Fruit fly (Drosophila melanogaster) whole organism, embryonic: ENCODE results near the gene CG5265.

ENCODE experiments used
- Awh ChIP-seq: fragments of 200-800 bp; sonication (Bioruptor generic); IDR thresholded peaks from 2 replicates; pipeline ENCODE4, ENCODE4 v1.3.6; 2022; ENCODE audit warnings: missing biosample characterization, missing genetic modification characterization
- CG10209 ChIP-seq: fragments of 200-800 bp; sonication (Bioruptor generic); optimal IDR thresholded peaks from 3 replicates; lab custom pipeline; 2017; ENCODE audit warnings: missing biosample characterization, mild to moderate bottlenecking, missing genetic modification characterization, missing genetic modification reagents
- CG11723 ChIP-seq: fragments of 200-800 bp; sonication (Bioruptor generic); optimal IDR thresholded peaks from 2 replicates; lab custom pipeline; 2017; ENCODE audit warnings: missing biosample characterization, mild to moderate bottlenecking, missing genetic modification characterization
- CG12155 ChIP-seq: fragments of 200-800 bp; sonication (Bioruptor generic); optimal IDR thresholded peaks from 3 replicates; lab custom pipeline; 2016; ENCODE audit warnings: missing biosample characterization, missing genetic modification characterization
- CG13296 ChIP-seq: fragments of 200-800 bp; sonication (Bioruptor generic); optimal IDR thresholded peaks from 3 replicates; lab custom pipeline; 2018; ENCODE audit warnings: missing biosample characterization, mild to moderate bottlenecking, missing genetic modification characterization
- CG13894 ChIP-seq: fragments of 200-800 bp; sonication (Bioruptor generic); optimal IDR thresholded peaks from 3 replicates; lab custom pipeline; 2018; ENCODE audit warnings: missing biosample characterization, mild to moderate bottlenecking, missing genetic modification characterization, moderate library complexity
- CG14441 ChIP-seq: fragments of 200-800 bp; sonication (Bioruptor generic); IDR thresholded peaks from 2 replicates; pipeline ENCODE4 v1.3.6; 2022; ENCODE audit warnings: missing biosample characterization, missing genetic modification characterization
- CG14860 ChIP-seq: fragments of 200-800 bp; sonication (Bioruptor generic); IDR thresholded peaks from 3 replicates; pipeline ENCODE4 v1.3.6; 2022; ENCODE audit warnings: missing biosample characterization, missing genetic modification characterization; ENCODE audit not compliant: partially characterized antibody
- CG15696 ChIP-seq: fragments of 200-800 bp; sonication (Bioruptor generic); optimal IDR thresholded peaks from 2 replicates; lab custom pipeline; 2019; ENCODE audit warnings: missing biosample characterization, mild to moderate bottlenecking, missing genetic modification characterization, moderate library complexity
- CG1602 ChIP-seq: fragments of 200-800 bp; sonication (Bioruptor generic); optimal IDR thresholded peaks from 3 replicates; lab custom pipeline; 2016; ENCODE audit warnings: missing biosample characterization, missing genetic modification characterization
- CG17829 ChIP-seq: fragments of 200-800 bp; optimal IDR thresholded peaks from 2 replicates; lab custom pipeline; 2019; ENCODE audit warnings: missing biosample characterization, mild to moderate bottlenecking, missing genetic modification characterization, moderate library complexity
- CG18262 ChIP-seq: fragments of 200-800 bp; optimal IDR thresholded peaks from 3 replicates; lab custom pipeline; 2019; ENCODE audit warnings: missing biosample characterization, mild to moderate bottlenecking, missing genetic modification characterization, moderate library complexity
- CG1832 ChIP-seq: fragments of 200-800 bp; sonication (Bioruptor generic); optimal IDR thresholded peaks from 2 replicates; lab custom pipeline; 2017; ENCODE audit warnings: missing biosample characterization, mild to moderate bottlenecking, missing genetic modification characterization, inconsistent platforms
- CG18619 ChIP-seq: fragments of 200-800 bp; sonication (Bioruptor generic); optimal IDR thresholded peaks from 3 replicates; lab custom pipeline; 2017; ENCODE audit warnings: missing biosample characterization, mild to moderate bottlenecking, missing genetic modification characterization
- CG2889 ChIP-seq: fragments of 200-800 bp; sonication (Bioruptor generic); IDR thresholded peaks from 3 replicates; pipeline ENCODE4 v1.3.6; 2022; ENCODE audit warnings: missing biosample characterization, missing genetic modification characterization
- CG33557 ChIP-seq: fragments of 200-800 bp; sonication (Bioruptor generic); optimal IDR thresholded peaks from 2 replicates; lab custom pipeline; 2019; ENCODE audit warnings: missing biosample characterization, mild to moderate bottlenecking, missing genetic modification characterization, moderate library complexity
- CG34224 ChIP-seq: fragments of 200-800 bp; sonication (Bioruptor generic); IDR thresholded peaks from 3 replicates; pipeline ENCODE4 v1.3.6; 2022; ENCODE audit warnings: missing biosample characterization, missing genetic modification characterization; ENCODE audit not compliant: partially characterized antibody
- CG34376 ChIP-seq: fragments of 200-800 bp; sonication (Bioruptor generic); optimal IDR thresholded peaks from 2 replicates; lab custom pipeline; 2018; ENCODE audit warnings: missing biosample characterization, mild to moderate bottlenecking, missing genetic modification characterization
- CG4360 ChIP-seq: fragments of 200-800 bp; sonication (Bioruptor generic); IDR thresholded peaks from 2 replicates; pipeline ENCODE4 v1.3.6; 2022; ENCODE audit warnings: missing biosample characterization, missing genetic modification characterization
- CG5245 ChIP-seq: fragments of 200-800 bp; sonication (Bioruptor generic); optimal IDR thresholded peaks from 3 replicates; lab custom pipeline; 2016; ENCODE audit warnings: missing biosample characterization, missing genetic modification characterization
- CG6654 ChIP-seq: fragments of 200-800 bp; sonication (Bioruptor generic); optimal IDR thresholded peaks from 2 replicates; lab custom pipeline; 2017; ENCODE audit warnings: missing biosample characterization, mild to moderate bottlenecking, missing genetic modification characterization
- CG6765 ChIP-seq: fragments of 200-800 bp; sonication (Bioruptor generic); optimal IDR thresholded peaks from 3 replicates; lab custom pipeline; 2017; ENCODE audit warnings: missing biosample characterization, mild to moderate bottlenecking, missing genetic modification characterization
- CG8281 ChIP-seq: fragments of 200-800 bp; sonication (Bioruptor generic); optimal IDR thresholded peaks from 2 replicates; lab custom pipeline; 2018; ENCODE audit warnings: missing biosample characterization, mild to moderate bottlenecking, missing genetic modification characterization, moderate library complexity
- CG9727 ChIP-seq: fragments of 200-800 bp; sonication (Bioruptor generic); optimal IDR thresholded peaks from 3 replicates; lab custom pipeline; 2017; ENCODE audit warnings: missing biosample characterization, mild to moderate bottlenecking, missing genetic modification characterization
- CrebB ChIP-seq: fragments of 200-800 bp; sonication (Bioruptor generic); optimal IDR thresholded peaks from 3 replicates; lab custom pipeline; 2018; ENCODE audit warnings: missing biosample characterization, mild to moderate bottlenecking, missing genetic modification characterization
- D ChIP-seq, 2 experiments: fragments of 200-800 bp in 1 of 2; fragments of >200 bp in 1 of 2; sonication (Bioruptor generic) in 1 of 2; optimal IDR thresholded peaks; 2 replicates in 1 of 2; 3 replicates in 1 of 2; lab custom pipeline; 2017; ENCODE audit warnings: mild to moderate bottlenecking in 1 of 2, missing biosample characterization in 1 of 2, missing genetic modification characterization in 1 of 2, missing genetic modification reagents in 1 of 2
- Doc2 ChIP-seq: fragments of 200-800 bp; sonication (Bioruptor generic); IDR thresholded peaks from 2 replicates; pipeline ENCODE4 v1.3.6; 2022; ENCODE audit warnings: missing biosample characterization, missing genetic modification characterization
- E2f1 ChIP-seq: fragments of 200-800 bp; sonication (Bioruptor generic); IDR thresholded peaks from 2 replicates; pipeline ENCODE4 v1.3.6; 2022; ENCODE audit warnings: missing biosample characterization, missing genetic modification characterization
- Eip74EF ChIP-seq, 2 experiments: fragments of 200-800 bp in 1 of 2; fragments of >200 bp in 1 of 2; sonication (Bioruptor generic) in 1 of 2; optimal IDR thresholded peaks; 2 replicates each; lab custom pipeline; 2017 to 2019; ENCODE audit warnings: missing biosample characterization in 2 of 2, missing genetic modification characterization in 2 of 2, mild to moderate bottlenecking in 1 of 2, moderate library complexity in 1 of 2
- Hr78 ChIP-seq, 2 experiments: fragments of 200-800 bp in 1 of 2; fragments of >200 bp in 1 of 2; sonication (Bioruptor generic) in 1 of 2; optimal IDR thresholded peaks; 2 replicates each; lab custom pipeline; 2017 to 2019; ENCODE audit warnings: missing biosample characterization in 2 of 2, missing genetic modification characterization in 2 of 2, mild to moderate bottlenecking in 1 of 2, moderate library complexity in 1 of 2
- MESR4 ChIP-seq: fragments of 200-800 bp; sonication (Bioruptor generic); optimal IDR thresholded peaks from 2 replicates; lab custom pipeline; 2018; ENCODE audit warnings: missing biosample characterization, mild to moderate bottlenecking, missing genetic modification characterization, moderate library complexity
- ash1 ChIP-seq: fragments of 200-800 bp; sonication (Bioruptor generic); optimal IDR thresholded peaks from 2 replicates; lab custom pipeline; 2018; ENCODE audit warnings: missing biosample characterization, mild to moderate bottlenecking, missing genetic modification characterization
- caup ChIP-seq: fragments of 200-800 bp; sonication (Bioruptor generic); optimal IDR thresholded peaks from 3 replicates; lab custom pipeline; 2017; ENCODE audit warnings: missing biosample characterization, mild to moderate bottlenecking, missing genetic modification characterization, moderate library complexity; ENCODE audit not compliant: severe bottlenecking
- danr ChIP-seq: fragments of 200-800 bp; sonication (Bioruptor generic); IDR thresholded peaks from 2 replicates; pipeline ENCODE4 v1.3.6; 2022; ENCODE audit warnings: missing biosample characterization, missing genetic modification characterization
- en ChIP-seq: fragments of 200-800 bp; sonication (Bioruptor generic); optimal IDR thresholded peaks from 2 replicates; lab custom pipeline; 2016; ENCODE audit warnings: missing biosample characterization, missing genetic modification characterization
- esg ChIP-seq: fragments of 200-800 bp; sonication (Bioruptor generic); conservative IDR thresholded peaks from 2 replicates; pipeline ENCODE4 v1.3.6; 2022; ENCODE audit warnings: missing biosample characterization, missing genetic modification characterization
- gcm ChIP-seq: fragments of 200-800 bp; sonication (Bioruptor generic); optimal IDR thresholded peaks from 2 replicates; lab custom pipeline; 2019; ENCODE audit warnings: missing biosample characterization, mild to moderate bottlenecking, missing genetic modification characterization, moderate library complexity
- ind ChIP-seq: fragments of 200-800 bp; sonication (Bioruptor generic); optimal IDR thresholded peaks from 3 replicates; lab custom pipeline; 2016; ENCODE audit warnings: missing biosample characterization, missing genetic modification characterization
- mld ChIP-seq: fragments of 200-800 bp; sonication (Bioruptor generic); IDR thresholded peaks from 3 replicates; pipeline ENCODE4 v1.3.6; 2022; ENCODE audit warnings: missing biosample characterization, missing genetic modification characterization; ENCODE audit not compliant: partially characterized antibody
- pros ChIP-seq: fragments of 200-800 bp; sonication (Bioruptor generic); optimal IDR thresholded peaks from 3 replicates; lab custom pipeline; 2019; ENCODE audit warnings: missing biosample characterization, mild to moderate bottlenecking, missing genetic modification characterization, moderate library complexity
- seq ChIP-seq: fragments of 200-800 bp; sonication (Bioruptor generic); IDR thresholded peaks from 2 replicates; pipeline ENCODE4 v1.3.6; 2022; ENCODE audit warnings: missing biosample characterization, missing genetic modification characterization
- sima ChIP-seq: fragments of 200-800 bp; sonication (Bioruptor generic); optimal IDR thresholded peaks from 2 replicates; lab custom pipeline; 2016; ENCODE audit warnings: missing biosample characterization, missing genetic modification characterization
- sqz ChIP-seq: fragments of 200-800 bp; sonication (Bioruptor generic); optimal IDR thresholded peaks from 3 replicates; lab custom pipeline; 2018; ENCODE audit warnings: missing biosample characterization, mild to moderate bottlenecking, missing genetic modification characterization
- stwl ChIP-seq: fragments of 200-800 bp; sonication (Bioruptor generic); optimal IDR thresholded peaks from 3 replicates; lab custom pipeline; 2018; ENCODE audit warnings: missing biosample characterization, mild to moderate bottlenecking, missing genetic modification characterization, moderate library complexity
- tgo ChIP-seq: fragments of 200-800 bp; sonication (Bioruptor generic); IDR thresholded peaks from 3 replicates; pipeline ENCODE4 v1.3.6; 2022; ENCODE audit warnings: missing biosample characterization, missing genetic modification characterization
- trem ChIP-seq: fragments of 200-800 bp; optimal IDR thresholded peaks from 3 replicates; lab custom pipeline; 2019; ENCODE audit warnings: missing biosample characterization, mild to moderate bottlenecking, missing genetic modification characterization, moderate library complexity
- unc-4 ChIP-seq: fragments of 200-800 bp; sonication (Bioruptor generic); IDR thresholded peaks from 2 replicates; pipeline ENCODE4 v1.3.6; 2022; ENCODE audit warnings: missing biosample characterization, missing genetic modification characterization; ENCODE audit not compliant: partially characterized antibody
- vvl ChIP-seq: fragments of 200-800 bp; sonication (Bioruptor generic); IDR thresholded peaks from 2 replicates; pipeline ENCODE4 v1.3.6; 2022; ENCODE audit warnings: missing biosample characterization, missing genetic modification characterization
- wdn ChIP-seq: fragments of 200-800 bp; sonication (Bioruptor generic); IDR thresholded peaks from 2 replicates; pipeline ENCODE4 v1.3.6; 2022; ENCODE audit warnings: missing biosample characterization, missing genetic modification characterization

Gene CG5265

DNA sequence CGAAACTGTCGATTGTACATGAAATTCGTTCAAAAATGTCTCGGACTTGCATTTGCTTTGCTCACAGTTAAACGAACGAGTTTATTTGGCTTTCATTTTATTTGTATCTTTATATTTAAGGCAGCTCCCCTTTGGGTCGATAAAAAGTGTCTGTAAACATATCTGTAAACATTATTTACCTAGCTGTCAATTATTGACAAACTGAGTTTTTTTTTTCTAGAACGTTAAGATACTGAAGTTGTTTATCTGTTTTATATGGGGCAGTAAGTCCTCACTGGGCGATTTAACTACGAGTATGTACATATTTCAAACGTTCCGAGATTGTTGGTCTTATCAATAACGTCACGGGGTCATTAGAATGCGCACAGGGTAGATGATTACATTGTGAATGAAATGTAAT, 23.1 kb upstream of the CG5265 start (continued):
- TF ChIP-seq tgo (GFP tag; lab: Robert Waterston, UW) (no peak), CG11723 (GFP tag; lab: Kevin White, UChicago) (peak; percentile 25), gcm (GFP tag; lab: Kevin White, UChicago) (peak; percentile 58), D (optimal IDR thresholded peaks at IDR 0.05; lab: Kevin White, UChicago) (no peak), D (GFP tag; optimal IDR thresholded peaks at IDR 0.05; lab: Kevin White, UChicago) (peak; percentile 1), CG15696 (tag; lab: Kevin White, UChicago) (peak; percentile 50), ash1 (GFP tag; lab: Kevin White, UChicago) (no peak), CG9727 (GFP tag; lab: Kevin White, UChicago) (peak; percentile 21), sima (no peak), CG2889 (GFP tag; lab: Robert Waterston, UW) (no peak), Awh (GFP tag; lab: Robert Waterston, UW) (no peak), CG1602 (no peak), vvl (GFP tag; lab: Robert Waterston, UW) (no peak), MESR4 (GFP tag; lab: Kevin White, UChicago) (no peak), CG1832 (no peak), CG34224 (GFP tag; lab: Robert Waterston, UW) (no peak), CG6765 (GFP tag; lab: Kevin White, UChicago) (peak; percentile 27), wdn (no peak), CG18262 (no peak), Hr78 (GFP tag; optimal IDR thresholded peaks at IDR 0.05; lab: Kevin White, UChicago) (peak in 1 of 2 experiments; percentile 51), CG4360 (GFP tag; lab: Robert Waterston, UW) (no peak), CG17829 (tag; lab: Kevin White, UChicago) (no peak), CG8281 (tag; lab: Kevin White, UChicago) (peak; percentile 84), mld (GFP tag; lab: Robert Waterston, UW) (no peak), pros (GFP tag; lab: Kevin White, UChicago) (peak; percentile 10), ind (no peak), CG10209 (peak; percentile 19), unc-4 (GFP tag; lab: Robert Waterston, UW) (no peak), CG6654 (GFP tag; lab: Kevin White, UChicago) (no peak), CG14441 (0 out of 2 replicates have a peak, but pooled peaks have one; percentile 20), seq (GFP tag; lab: Robert Waterston, UW) (no peak), trem (no peak), danr (GFP tag; lab: Robert Waterston, UW) (no peak), caup (GFP tag; lab: Kevin White, UChicago) (peak; percentile 51), CG33557 (GFP tag; lab: Kevin White, UChicago) (peak; percentile 69), CG12155 (no peak), CG13296 (GFP tag; lab: Kevin White, UChicago) (peak; percentile 49), E2f1 (GFP tag; lab: Robert Waterston, UW) (no peak), CG34376 (GFP tag; lab: Kevin White, UChicago) (peak; percentile 43), Doc2 (no peak), esg (GFP tag; lab: Robert Waterston, UW) (no peak), sqz (GFP tag; lab: Kevin White, UChicago) (peak; percentile 77), Eip74EF (GFP tag; optimal IDR thresholded peaks at IDR 0.05; lab: Kevin White, UChicago) (peak in 1 of 2 experiments; percentile 12), CrebB (tag; lab: Kevin White, UChicago) (peak; percentile 25), en (GFP tag; lab: Kevin White, UChicago) (no peak), CG18619 (GFP tag; lab: Kevin White, UChicago) (peak; percentile 18), CG13894 (tag; lab: Kevin White, UChicago) (no peak), CG14860 (GFP tag; lab: Robert Waterston, UW) (no peak), stwl (no peak), CG5245 (GFP tag; lab: Kevin White, UChicago) (no peak)
